Fruit fly (Drosophila melanogaster): ENCODE measurements around the gene CG6441.

DNA sequence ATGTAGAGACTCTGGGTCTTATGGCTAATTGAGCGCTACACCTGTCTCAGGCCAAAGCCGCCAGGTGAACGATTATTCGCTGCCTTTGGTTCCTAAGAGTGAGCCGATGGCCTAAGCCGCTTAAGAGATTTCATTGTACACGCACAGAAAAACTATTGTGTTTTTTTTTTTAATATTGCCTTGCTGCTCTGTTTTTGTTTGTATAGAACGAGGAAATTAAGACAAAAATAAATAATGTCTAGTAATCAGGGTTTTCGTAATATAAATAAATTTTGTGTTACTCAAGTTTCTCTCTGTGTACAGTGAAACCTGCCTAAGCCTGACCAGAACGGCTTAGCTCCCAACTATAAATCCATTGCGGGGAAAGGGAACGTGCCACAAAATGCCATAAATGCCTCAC lies 40.9 kb downstream of the CG6441 start:
- TF ChIP-seq Sin3A (optimal IDR thresholded peaks at IDR 0.05) (no peak), psq (optimal IDR thresholded peaks at IDR 0.05) (no peak), ttk (optimal IDR thresholded peaks at IDR 0.05) (no peak), insv (optimal IDR thresholded peaks at IDR 0.05) (no peak), h (optimal IDR thresholded peaks at IDR 0.05) (no peak), Myc (optimal IDR thresholded peaks at IDR 0.05) (no peak)

Measured in Kc167 (cell line).